Fruit fly (Drosophila melanogaster) whole organism, prepupa: ENCODE data around the gene CG31549.

Source experiments
- Blimp-1 ChIP-seq: fragments of 200-800 bp; sonication (Bioruptor generic); optimal IDR thresholded peaks from 3 replicates; lab custom pipeline; 2017; ENCODE audit warnings: missing biosample characterization, missing genetic modification characterization, mild to moderate bottlenecking, moderate library complexity, missing genetic modification reagents
- CG10631 ChIP-seq: fragments of 200-800 bp; sonication (Bioruptor generic); optimal IDR thresholded peaks from 2 replicates; lab custom pipeline; 2016; ENCODE audit warnings: missing biosample characterization, missing genetic modification characterization
- CG10669 ChIP-seq: fragments of 200-800 bp; sonication (Bioruptor generic); optimal IDR thresholded peaks from 3 replicates; lab custom pipeline; 2018; ENCODE audit warnings: missing biosample characterization, mild to moderate bottlenecking, missing genetic modification characterization, moderate library complexity
- CG11762 ChIP-seq: fragments of 200-800 bp; sonication (Bioruptor generic); optimal IDR thresholded peaks from 3 replicates; lab custom pipeline; 2016; ENCODE audit warnings: missing biosample characterization, missing genetic modification characterization; ENCODE audit not compliant: insufficient read depth
- CG11902 ChIP-seq: fragments of 200-800 bp; sonication (Bioruptor generic); optimal IDR thresholded peaks from 3 replicates; lab custom pipeline; 2016; ENCODE audit warnings: missing biosample characterization, missing genetic modification characterization
- CG15336 ChIP-seq: fragments of 200-800 bp; sonication (Bioruptor generic); IDR thresholded peaks from 2 replicates; pipeline ENCODE4 v1.3.6; 2022; ENCODE audit warnings: missing biosample characterization, missing genetic modification characterization
- CG1621 ChIP-seq: fragments of 200-800 bp; sonication (Bioruptor generic); optimal IDR thresholded peaks from 3 replicates; lab custom pipeline; 2018; ENCODE audit warnings: missing biosample characterization, mild to moderate bottlenecking, missing genetic modification characterization
- CG31627 ChIP-seq: fragments of 200-800 bp; sonication (Bioruptor generic); optimal IDR thresholded peaks from 3 replicates; lab custom pipeline; 2016; ENCODE audit warnings: missing biosample characterization, missing genetic modification characterization
- CG32006 ChIP-seq: fragments of 200-800 bp; sonication (Bioruptor generic); optimal IDR thresholded peaks from 3 replicates; lab custom pipeline; 2017; ENCODE audit warnings: missing biosample characterization, mild to moderate bottlenecking, missing genetic modification characterization
- CG34406 ChIP-seq: fragments of 200-800 bp; sonication (Bioruptor generic); optimal IDR thresholded peaks from 3 replicates; lab custom pipeline; 2016; ENCODE audit warnings: missing biosample characterization, missing genetic modification characterization
- CG3919 ChIP-seq: fragments of 200-800 bp; sonication (Bioruptor generic); optimal IDR thresholded peaks from 3 replicates; lab custom pipeline; 2016; ENCODE audit warnings: missing biosample characterization, missing genetic modification characterization
- CG4318 ChIP-seq: fragments of 200-800 bp; sonication (Bioruptor generic); optimal IDR thresholded peaks from 3 replicates; lab custom pipeline; 2017; ENCODE audit warnings: missing biosample characterization, mild to moderate bottlenecking, missing genetic modification characterization
- CG6163 ChIP-seq: fragments of 200-800 bp; sonication (Bioruptor generic); IDR thresholded peaks from 3 replicates; pipeline ENCODE4 v1.3.6; 2022; ENCODE audit warnings: missing biosample characterization, missing genetic modification characterization
- CG6276 ChIP-seq: fragments of 200-800 bp; sonication (Bioruptor generic); optimal IDR thresholded peaks from 2 replicates; lab custom pipeline; 2017; ENCODE audit warnings: missing biosample characterization, mild to moderate bottlenecking, missing genetic modification characterization
- CG6792 ChIP-seq: fragments of 200-800 bp; sonication (Bioruptor generic); optimal IDR thresholded peaks from 3 replicates; lab custom pipeline; 2016; ENCODE audit warnings: missing biosample characterization, missing genetic modification characterization
- CG7368 ChIP-seq: fragments of 200-800 bp; sonication (Bioruptor generic); optimal IDR thresholded peaks from 3 replicates; lab custom pipeline; 2016; ENCODE audit warnings: missing biosample characterization, missing genetic modification characterization
- CG8119 ChIP-seq: fragments of 200-800 bp; sonication (Bioruptor generic); IDR thresholded peaks from 3 replicates; pipeline ENCODE4 v1.3.6; 2022; ENCODE audit warnings: missing biosample characterization, missing genetic modification characterization
- Eip78C ChIP-seq: fragments of 200-800 bp; sonication (Bioruptor generic); peaks from one replicate; lab custom pipeline; 2016; ENCODE audit warnings: missing biosample characterization, missing genetic modification characterization
- Ets96B ChIP-seq: fragments of 200-800 bp; optimal IDR thresholded peaks from 2 replicates; lab custom pipeline; 2019; ENCODE audit warnings: missing biosample characterization, mild to moderate bottlenecking, missing genetic modification characterization, moderate library complexity
- Hr38 ChIP-seq: sonication (Bioruptor generic); optimal IDR thresholded peaks from 2 replicates; lab custom pipeline; 2016; ENCODE audit warnings: missing biosample characterization, missing genetic modification characterization
- Hr39 ChIP-seq: fragments of 200-800 bp; sonication (Bioruptor generic); optimal IDR thresholded peaks from 2 replicates; lab custom pipeline; 2016; ENCODE audit warnings: missing biosample characterization, missing genetic modification characterization
- Sox102F ChIP-seq: fragments of 200-800 bp; sonication (Bioruptor generic); optimal IDR thresholded peaks from 2 replicates; lab custom pipeline; 2016; ENCODE audit warnings: missing biosample characterization, mild to moderate bottlenecking, missing genetic modification characterization
- Sox14 ChIP-seq: fragments of 200-800 bp; sonication (Bioruptor generic); optimal IDR thresholded peaks from 3 replicates; lab custom pipeline; 2016; ENCODE audit warnings: missing biosample characterization, missing genetic modification characterization
- achi ChIP-seq: fragments of 200-800 bp; sonication (Bioruptor generic); optimal IDR thresholded peaks from 3 replicates; lab custom pipeline; 2016; ENCODE audit warnings: missing biosample characterization, missing genetic modification characterization
- acj6 ChIP-seq: fragments of 200-800 bp; sonication (Bioruptor generic); optimal IDR thresholded peaks from 3 replicates; lab custom pipeline; 2016; ENCODE audit warnings: missing biosample characterization, missing genetic modification characterization
- cyc ChIP-seq: fragments of 200-800 bp; sonication (Bioruptor generic); optimal IDR thresholded peaks from 3 replicates; lab custom pipeline; 2016; ENCODE audit warnings: missing biosample characterization, missing genetic modification characterization
- dsx ChIP-seq: fragments of 200-800 bp; optimal IDR thresholded peaks from 3 replicates; lab custom pipeline; 2019; ENCODE audit warnings: missing biosample characterization, mild to moderate bottlenecking, missing genetic modification characterization, moderate library complexity; ENCODE audit not compliant: poor library complexity, severe bottlenecking
- eg ChIP-seq: fragments of 200-800 bp; sonication (Bioruptor generic); IDR thresholded peaks from 3 replicates; pipeline ENCODE4 v1.3.6; 2022; ENCODE audit warnings: missing biosample characterization, missing genetic modification characterization
- esn ChIP-seq: fragments of 200-800 bp; sonication (Bioruptor generic); optimal IDR thresholded peaks from 2 replicates; lab custom pipeline; 2016; ENCODE audit warnings: missing biosample characterization, mild to moderate bottlenecking, missing genetic modification characterization, moderate library complexity
- fd59A ChIP-seq: fragments of 200-800 bp; sonication (Bioruptor generic); optimal IDR thresholded peaks from 2 replicates; lab custom pipeline; 2017; ENCODE audit warnings: missing biosample characterization, mild to moderate bottlenecking, missing genetic modification characterization, missing genetic modification reagents
- net ChIP-seq: fragments of 200-800 bp; sonication (Bioruptor generic); optimal IDR thresholded peaks from 3 replicates; lab custom pipeline; 2016; ENCODE audit warnings: missing biosample characterization, missing genetic modification characterization
- spab ChIP-seq: fragments of 200-800 bp; sonication (Bioruptor generic); optimal IDR thresholded peaks from 2 replicates; lab custom pipeline; 2017; ENCODE audit warnings: missing biosample characterization, mild to moderate bottlenecking, missing genetic modification characterization, missing genetic modification reagents
- svp ChIP-seq: fragments of 200-800 bp; sonication (Bioruptor generic); peaks from one replicate; lab custom pipeline; 2016; ENCODE audit warnings: missing biosample characterization, missing genetic modification characterization
- topi ChIP-seq: fragments of 200-800 bp; sonication (Bioruptor generic); optimal IDR thresholded peaks from 3 replicates; lab custom pipeline; 2016; ENCODE audit warnings: missing biosample characterization, missing genetic modification characterization
- vri ChIP-seq: fragments of 200-800 bp; sonication (Bioruptor generic); optimal IDR thresholded peaks from 3 replicates; lab custom pipeline; 2016; ENCODE audit warnings: missing biosample characterization, mild to moderate bottlenecking, missing genetic modification characterization

Gene CG31549

DNA sequence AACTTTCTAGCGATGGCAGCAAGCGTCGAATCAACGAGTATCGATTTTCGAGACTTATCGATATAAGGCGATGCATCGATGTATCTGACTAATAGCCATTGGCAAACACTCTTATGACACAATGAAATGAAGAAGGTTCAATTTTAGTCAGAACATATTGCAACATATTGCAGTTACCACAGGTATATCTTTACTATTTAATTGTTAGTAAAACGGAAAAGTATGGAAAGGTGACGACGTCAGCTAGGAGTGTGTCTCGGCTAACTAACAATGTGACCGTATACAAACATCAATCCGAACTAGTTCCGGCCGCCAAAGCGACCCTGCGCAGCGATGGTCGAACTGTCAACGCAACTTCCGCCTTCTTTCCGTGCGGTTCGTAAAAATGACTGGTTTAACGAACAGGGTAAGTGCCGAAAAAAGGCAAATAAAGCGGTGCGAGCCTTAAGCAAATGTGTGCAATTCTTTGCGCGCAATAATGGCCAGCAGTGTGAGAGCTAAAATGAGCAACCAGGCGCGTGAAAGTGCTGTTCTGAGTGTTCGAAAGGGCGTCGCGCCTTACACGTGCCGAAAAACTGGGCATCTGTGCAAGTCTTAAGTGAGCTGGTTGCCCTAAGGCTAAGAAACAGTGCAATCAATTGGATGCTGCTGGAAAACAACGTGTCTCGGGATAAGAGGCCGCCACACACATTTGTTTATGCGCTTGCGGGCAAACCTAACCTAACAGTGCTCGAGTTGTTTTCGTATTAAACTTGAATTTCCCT is 7.7 kb upstream of the CG31549 start, which contains the start of the genes Dph4, Spec2 and RpL13A (continued):
- TF ChIP-seq eg (GFP tag; lab: Robert Waterston, UW): no peak
- TF ChIP-seq CG6276 (GFP tag; lab: Kevin White, UChicago): no peak
- no peak for TF ChIP-seq CG6163 (GFP tag; lab: Robert Waterston, UW)
- peak; percentile 81 for TF ChIP-seq Sox14 (GFP tag; lab: Kevin White, UChicago)
- no peak for TF ChIP-seq vri (GFP tag; lab: Kevin White, UChicago)
- TF ChIP-seq CG1621: peak; percentile 83
- peak; percentile 80 for TF ChIP-seq CG31627 (GFP tag; lab: Kevin White, UChicago)
- TF ChIP-seq achi (GFP tag; lab: Kevin White, UChicago): peak; percentile 100
- TF ChIP-seq CG7368 (GFP tag; lab: Kevin White, UChicago): peak; percentile 86
- TF ChIP-seq Eip78C (GFP tag; lab: Kevin White, UChicago): peak; percentile 96
- peak; percentile 83 for TF ChIP-seq cyc (GFP tag; lab: Kevin White, UChicago)
- no peak for TF ChIP-seq CG8119 (GFP tag; lab: Robert Waterston, UW)
- TF ChIP-seq topi (GFP tag; lab: Kevin White, UChicago): peak; percentile 79
- TF ChIP-seq CG6792 (GFP tag; lab: Kevin White, UChicago): peak; percentile 72
- TF ChIP-seq Blimp-1: peak; percentile 72
- TF ChIP-seq CG4318 (GFP tag; lab: Kevin White, UChicago): no peak
- peak; percentile 48 for TF ChIP-seq CG11902 (GFP tag; lab: Kevin White, UChicago)
- TF ChIP-seq CG10669 (GFP tag; lab: Kevin White, UChicago): no peak
- TF ChIP-seq CG15336 (GFP tag; lab: Robert Waterston, UW): no peak
- peak; percentile 64 for TF ChIP-seq fd59A (GFP tag; lab: Kevin White, UChicago)
- TF ChIP-seq dsx: peak; percentile 38
- TF ChIP-seq CG3919: peak; percentile 94
- peak; percentile 86 for TF ChIP-seq svp (GFP tag; lab: Kevin White, UChicago)
- TF ChIP-seq esn (GFP tag; lab: Kevin White, UChicago): peak; percentile 92
- TF ChIP-seq CG34406 (GFP tag; lab: Kevin White, UChicago): peak; percentile 83
- no peak for TF ChIP-seq CG10631 (GFP tag; lab: Kevin White, UChicago)
- TF ChIP-seq CG11762 (GFP tag; lab: Kevin White, UChicago): peak; percentile 67

DNA sequence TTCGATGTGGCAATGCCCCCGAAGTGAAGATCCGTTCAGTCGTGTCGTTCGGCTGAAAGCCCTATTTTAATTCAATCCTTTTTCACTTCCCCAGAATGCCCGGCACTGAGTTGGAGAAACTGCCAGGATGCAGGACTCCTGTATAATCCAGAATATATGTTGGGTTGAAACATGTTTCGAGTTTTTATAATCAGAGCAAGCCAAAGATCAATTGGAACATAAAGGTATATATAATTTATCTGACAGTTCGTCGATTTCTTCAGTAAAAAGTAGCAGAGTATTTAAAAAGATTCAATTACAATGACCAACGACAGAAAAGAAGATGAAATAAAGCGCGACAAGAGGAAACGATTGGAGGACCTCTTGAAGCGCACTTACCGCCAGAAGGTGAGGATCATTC is 4.4 kb upstream of the CG31549 start, which contains the start of gene CG31551:
Gene CG31551 (plus strand): TSS at position 301 of the 400 bp plus-strand sequence.
- TF ChIP-seq cyc (GFP tag; lab: Kevin White, UChicago): no peak
- no peak for TF ChIP-seq Blimp-1
- no peak for TF ChIP-seq spab
- TF ChIP-seq CG31627 (GFP tag; lab: Kevin White, UChicago): no peak
- no peak for TF ChIP-seq Ets96B (tag; lab: Kevin White, UChicago)
- TF ChIP-seq Hr39 (GFP tag; lab: Kevin White, UChicago): no peak
- no peak for TF ChIP-seq CG4318 (GFP tag; lab: Kevin White, UChicago)
- no peak for TF ChIP-seq dsx
- TF ChIP-seq Eip78C (GFP tag; lab: Kevin White, UChicago): no peak
- TF ChIP-seq fd59A (GFP tag; lab: Kevin White, UChicago): no peak

- no peak for TF ChIP-seq Sox102F
- TF ChIP-seq esn (GFP tag; lab: Kevin White, UChicago): peak; percentile 8
- TF ChIP-seq svp (GFP tag; lab: Kevin White, UChicago): peak; percentile 98
- no peak for TF ChIP-seq CG11902 (GFP tag; lab: Kevin White, UChicago)
Observed at dm6 chr3R:5633437-5633836, 1.4 kb downstream of the CG31549 start, which contains the start of gene CG12171. Gene CG12171 (plus strand): TSS chr3R:5633627.

DNA sequence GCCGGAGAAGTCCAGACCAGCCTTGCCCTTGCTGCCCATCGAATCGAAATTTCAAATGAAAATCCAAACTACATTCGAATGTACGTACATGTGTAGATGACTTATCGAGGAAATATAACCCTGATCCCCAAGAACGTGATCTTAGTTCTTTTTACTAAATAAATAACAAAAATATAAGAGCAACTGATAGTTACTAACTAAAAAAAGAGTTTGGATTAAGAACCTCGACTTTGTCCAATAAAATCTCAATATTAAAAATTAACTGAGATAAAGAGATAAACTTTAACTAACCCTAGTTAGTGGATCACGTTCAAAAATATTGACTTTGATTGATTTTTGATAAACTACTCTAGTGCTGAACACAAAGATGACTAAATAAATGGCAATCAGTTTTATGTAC is 3.5 kb downstream of the CG31549 start, which contains the start of gene CG31546:
Gene CG31546 (minus strand): TSS at position 101 of the 400 bp plus-strand sequence.
- TF ChIP-seq Hr38 (GFP tag; lab: Kevin White, UChicago): no peak
- TF ChIP-seq CG32006 (GFP tag; lab: Kevin White, UChicago): no peak
- TF ChIP-seq CG1621: no peak
- no peak for TF ChIP-seq net (GFP tag; lab: Kevin White, UChicago)
- TF ChIP-seq dsx: no peak
- TF ChIP-seq CG11902 (GFP tag; lab: Kevin White, UChicago): no peak
- TF ChIP-seq acj6 (GFP tag; lab: Kevin White, UChicago): no peak
- TF ChIP-seq CG6792 (GFP tag; lab: Kevin White, UChicago): no peak
